Comparison of ENCODE assay signal across 5 fruit fly cellular contexts in the genomic region with DNA sequence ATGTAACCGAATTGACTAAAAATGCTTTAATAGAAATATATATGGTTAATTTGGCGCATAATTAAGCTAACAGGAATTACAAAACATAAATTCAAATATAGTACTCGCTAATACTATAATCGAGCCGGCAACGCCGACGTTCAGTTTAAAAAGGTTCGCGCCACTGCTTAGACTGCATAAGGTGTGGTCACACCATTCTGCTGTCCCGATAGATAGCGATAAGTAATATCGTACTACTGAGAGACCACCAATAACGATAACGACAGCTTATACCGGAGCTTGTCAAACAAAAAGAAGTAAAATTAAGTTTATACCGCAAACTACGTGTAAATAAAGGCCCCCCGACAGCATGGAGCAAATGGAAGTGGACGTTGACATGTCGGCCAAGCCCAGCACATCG.
TF ChIP-seq lines count a peak whose summit lies in the region.

A gene (plus strand): TSS at position 228 of the 400 bp plus-strand sequence.

- TF ChIP-seq CTCF in S2 (optimal IDR thresholded peaks at IDR 0.05; lab: Kevin White, UChicago) = peak; percentile 50 to 57
- TF ChIP-seq CTCF in whole organism, embryonic (GFP tag; optimal IDR thresholded peaks at IDR 0.05; lab: Kevin White, UChicago) = peak; percentile 25

TF ChIP-seq in whole organism, adult, 20 proteins besides CTCF, POLR2A, EP300 and RAD21:
- TF ChIP-seq bab1 (GFP tag; optimal IDR thresholded peaks at IDR 0.05; lab: Kevin White, UChicago) (peak; percentile 72), Mnt (GFP tag; optimal IDR thresholded peaks at IDR 0.05; lab: Kevin White, UChicago) (peak; percentile 57), Clk (GFP tag; optimal IDR thresholded peaks at IDR 0.05; lab: Kevin White, UChicago) (no peak)

TF ChIP-seq in whole organism, embryonic, 481 proteins besides CTCF, POLR2A, EP300 and RAD21 (continues in another document):
- peak; percentile 14 for TF ChIP-seq exex (tag; optimal IDR thresholded peaks at IDR 0.05; lab: Kevin White, UChicago)
- no peak for TF ChIP-seq CG16815 (GFP tag; optimal IDR thresholded peaks at IDR 0.05; lab: Kevin White, UChicago)
- TF ChIP-seq crp (GFP tag; optimal IDR thresholded peaks at IDR 0.05; lab: Kevin White, UChicago) = peak in 1 of 2 experiments; percentile 57
- TF ChIP-seq CG4617 (GFP tag; optimal IDR thresholded peaks at IDR 0.05; lab: Kevin White, UChicago; ENCODE audit: borderline replicate concordance) = peak; percentile 37
- TF ChIP-seq sens-2 (GFP tag; IDR thresholded peaks at IDR 0.05; lab: Robert Waterston, UW) = no peak
- no peak for TF ChIP-seq cato (GFP tag; optimal IDR thresholded peaks at IDR 0.05; lab: Kevin White, UChicago; ENCODE audit: borderline replicate concordance)
- peak; percentile 22; the same call in 1 of the 3 replicates for TF ChIP-seq CG11560 (tag; IDR thresholded peaks at IDR 0.05; lab: Robert Waterston, UW)
- no peak for TF ChIP-seq al (GFP tag; IDR thresholded peaks at IDR 0.05; lab: Robert Waterston, UW)
- peak; percentile 18 for TF ChIP-seq ERR (GFP tag; optimal IDR thresholded peaks at IDR 0.05; lab: Kevin White, UChicago)
- TF ChIP-seq CG34376 (GFP tag; optimal IDR thresholded peaks at IDR 0.05; lab: Kevin White, UChicago) = peak; percentile 60
- no peak for TF ChIP-seq h (optimal IDR thresholded peaks at IDR 0.05; lab: Kevin White, UChicago)
- peak; percentile 93 for TF ChIP-seq Dref (GFP tag; IDR thresholded peaks at IDR 0.05; lab: Robert Waterston, UW)
- no peak for TF ChIP-seq CG9727 (GFP tag; optimal IDR thresholded peaks at IDR 0.05; lab: Kevin White, UChicago)
- TF ChIP-seq sna (GFP tag; IDR thresholded peaks at IDR 0.05; lab: Robert Waterston, UW; ENCODE audit: partially characterized antibody) = peak; percentile 79
- TF ChIP-seq Abd-B (GFP tag; optimal IDR thresholded peaks at IDR 0.05; lab: Kevin White, UChicago) = peak; percentile 41
- no peak for TF ChIP-seq Spps (tag; optimal IDR thresholded peaks at IDR 0.05; lab: Kevin White, UChicago)
- TF ChIP-seq CG2129 (GFP tag; IDR thresholded peaks at IDR 0.05; lab: Robert Waterston, UW; ENCODE audit: partially characterized antibody) = peak; percentile 58
- peak; percentile 37 for TF ChIP-seq Sin3A (optimal IDR thresholded peaks at IDR 0.05; lab: Kevin White, UChicago)
- peak; percentile 81 for TF ChIP-seq vnd (GFP tag; IDR thresholded peaks at IDR 0.05; lab: Robert Waterston, UW; ENCODE audit: partially characterized antibody)
- TF ChIP-seq unc-4 (GFP tag; IDR thresholded peaks at IDR 0.05; lab: Robert Waterston, UW; ENCODE audit: partially characterized antibody) = peak; percentile 92
- TF ChIP-seq CG33213 (GFP tag; optimal IDR thresholded peaks at IDR 0.05; lab: Kevin White, UChicago) = peak; percentile 60
- peak; percentile 31; the same call in 1 of the 2 replicates for TF ChIP-seq vvl (GFP tag; IDR thresholded peaks at IDR 0.05; lab: Robert Waterston, UW)
- TF ChIP-seq MBD-R2 (GFP tag; IDR thresholded peaks at IDR 0.05; lab: Robert Waterston, UW) = peak; percentile 93
- peak; percentile 20 for TF ChIP-seq Fer1 (GFP tag; optimal IDR thresholded peaks at IDR 0.05; lab: Kevin White, UChicago)
- peak; percentile 91 for TF ChIP-seq Ets65A (GFP tag; lab: Kevin White, UChicago)
- no peak for TF ChIP-seq dimm (GFP tag; IDR thresholded peaks at IDR 0.05; lab: Robert Waterston, UW)

TF ChIP-seq in whole organism, prepupa, 60 proteins besides CTCF, POLR2A, EP300 and RAD21:
- TF ChIP-seq Sox14 (GFP tag; optimal IDR thresholded peaks at IDR 0.05; lab: Kevin White, UChicago) (peak; percentile 36), OdsH (GFP tag; optimal IDR thresholded peaks at IDR 0.05; lab: Kevin White, UChicago) (no peak), CG6792 (GFP tag; optimal IDR thresholded peaks at IDR 0.05; lab: Kevin White, UChicago) (no peak), dsx (GFP tag; optimal IDR thresholded peaks at IDR 0.05; lab: Kevin White, UChicago; ENCODE audit: poor library complexity, severe bottlenecking) (peak; percentile 67), CG32006 (GFP tag; optimal IDR thresholded peaks at IDR 0.05; lab: Kevin White, UChicago) (no peak), CG3032 (tag; optimal IDR thresholded peaks at IDR 0.05; lab: Kevin White, UChicago) (peak; percentile 19), CG8319 (GFP tag; optimal IDR thresholded peaks at IDR 0.05; lab: Kevin White, UChicago) (no peak), Met (GFP tag; optimal IDR thresholded peaks at IDR 0.05; lab: Kevin White, UChicago) (no peak), Ets21C (GFP tag; optimal IDR thresholded peaks at IDR 0.05; lab: Kevin White, UChicago) (no peak), Sox102F (GFP tag; optimal IDR thresholded peaks at IDR 0.05; lab: Kevin White, UChicago) (no peak), dac (GFP tag; optimal IDR thresholded peaks at IDR 0.05; lab: Kevin White, UChicago) (no peak), Lpt (GFP tag; optimal IDR thresholded peaks at IDR 0.05; lab: Kevin White, UChicago) (no peak), Eip78C (GFP tag; lab: Kevin White, UChicago) (peak; percentile 15), acj6 (GFP tag; optimal IDR thresholded peaks at IDR 0.05; lab: Kevin White, UChicago) (no peak), CG1621 (tag; optimal IDR thresholded peaks at IDR 0.05; lab: Kevin White, UChicago) (no peak), salr (GFP tag; optimal IDR thresholded peaks at IDR 0.05; lab: Kevin White, UChicago) (no peak), spab (GFP tag; optimal IDR thresholded peaks at IDR 0.05; lab: Kevin White, UChicago) (no peak)
TF ChIP-seq in whole organism, prepupa: peak in this region for 4.

TF ChIP-seq in whole organism, wandering third instar larva, 38 proteins besides CTCF, POLR2A, EP300 and RAD21:
- no peak for TF ChIP-seq sage (GFP tag; optimal IDR thresholded peaks at IDR 0.05; lab: Kevin White, UChicago)
- TF ChIP-seq Myc (optimal IDR thresholded peaks at IDR 0.05; lab: Kevin White, UChicago) = peak; percentile 19
- TF ChIP-seq jim (GFP tag; optimal IDR thresholded peaks at IDR 0.05; lab: Kevin White, UChicago) = no peak
